Fruit fly (Drosophila melanogaster) S2 (cell line): ENCODE data around the gene CG34408.

Experiments
- CG8478 ChIP-seq: fragments of >200 bp; optimal IDR thresholded peaks from 2 replicates; lab custom pipeline; 2018
- CTCF ChIP-seq, 2 experiments: fragments of >200 bp; optimal IDR thresholded peaks; 2 replicates each; lab custom pipeline; 2018

- no peak for TF ChIP-seq CG8478 (lab: Kevin White, UChicago)
- TF ChIP-seq CTCF (optimal IDR thresholded peaks at IDR 0.05; lab: Kevin White, UChicago): no peak
Measured at dm6 chrX:10233065-10233464, 13.2 kb downstream of the CG34408 start, which contains the start of gene CG2961.
